Worm (Caenorhabditis elegans) whole organism, L4/young adult: ENCODE measurements around the gene T25B6.4.

ENCODE experiments used
- W03F9.2 ChIP-seq: fragments of 150-350 bp; optimal IDR thresholded peaks from 2 replicates; lab custom pipeline; 2014; ENCODE audit warnings: missing biosample characterization, missing genetic modification characterization
- dao-5 ChIP-seq: sonication (generic microtip); optimal IDR thresholded peaks from 2 replicates; lab custom pipeline; 2016; ENCODE audit warnings: missing genotype, missing genetic modification characterization, moderate library complexity, missing compliant biosample characterization
- him-1 ChIP-seq: sonication (generic microtip); optimal IDR thresholded peaks from 2 replicates; lab custom pipeline; 2016; ENCODE audit warnings: missing genotype, missing genetic modification reagents, missing genetic modification characterization, missing compliant biosample characterization

The T25B6.4 gene

ce11 chrX:9014451-9014850, 1.1 kb upstream of the T25B6.4 start:
- no peak for TF ChIP-seq him-1 (tag; lab: Kevin White, UChicago)
- TF ChIP-seq W03F9.2 (tag; lab: Kevin White, UChicago) = no peak

- TF ChIP-seq him-1 (tag; lab: Kevin White, UChicago) (no peak), dao-5 (tag; lab: Kevin White, UChicago) (no peak)
These were observed 6.1 kb downstream of the T25B6.4 start, which contains the start of gene T25B6.5 for ce11 chrX:9021645-9022044. TSS of gene T25B6.5 (minus strand) at chrX:9021745.

ce11 chrX:9022779-9023178, 7.3 kb downstream of the T25B6.4 start, which contains the start of gene T25B6.6:
TSS of gene T25B6.6 (minus strand) at chrX:9022879.
- no peak for TF ChIP-seq W03F9.2 (tag; lab: Kevin White, UChicago)
- TF ChIP-seq him-1 (tag; lab: Kevin White, UChicago) = no peak
- TF ChIP-seq dao-5 (tag; lab: Kevin White, UChicago) = no peak

ce11 chrX:9023816-9024215, 8.3 kb downstream of the T25B6.4 start:
- TF ChIP-seq him-1 (tag; lab: Kevin White, UChicago) = no peak
- TF ChIP-seq W03F9.2 (tag; lab: Kevin White, UChicago) = no peak
- TF ChIP-seq dao-5 (tag; lab: Kevin White, UChicago) = no peak

- TF ChIP-seq him-1 (tag; lab: Kevin White, UChicago) (peak; percentile 38), dao-5 (tag; lab: Kevin White, UChicago) (peak; percentile 80), W03F9.2 (tag; lab: Kevin White, UChicago) (no peak)
These were observed 8.8 kb downstream of the T25B6.4 start for ce11 chrX:9024270-9024669.

- no peak for TF ChIP-seq dao-5 (tag; lab: Kevin White, UChicago)
- no peak for TF ChIP-seq him-1 (tag; lab: Kevin White, UChicago)
- no peak for TF ChIP-seq W03F9.2 (tag; lab: Kevin White, UChicago)
These were observed 10.0 kb downstream of the T25B6.4 start for ce11 chrX:9025484-9025883.

ce11 chrX:9027304-9027703, 11.8 kb downstream of the T25B6.4 start, which contains the start of gene T25B6.3:
TSS of gene T25B6.3 (plus strand) at chrX:9027604.
- no peak for TF ChIP-seq W03F9.2 (tag; lab: Kevin White, UChicago)
- no peak for TF ChIP-seq dao-5 (tag; lab: Kevin White, UChicago)
- TF ChIP-seq him-1 (tag; lab: Kevin White, UChicago) = no peak

ce11 chrX:9028909-9029520, 13.5 kb downstream of the T25B6.4 start, which contains the start of gene snf-12:
TSS of gene snf-12 (plus strand) at chrX:9029470.
- no peak for TF ChIP-seq W03F9.2 (tag; lab: Kevin White, UChicago)
- TF ChIP-seq dao-5 (tag; lab: Kevin White, UChicago) = no peak
- TF ChIP-seq him-1 (tag; lab: Kevin White, UChicago) = no peak

ce11 chrX:9034310-9034709, 18.8 kb downstream of the T25B6.4 start, which contains the start of gene nep-22:
TSS of gene nep-22 (plus strand) at chrX:9034554.
- no peak for TF ChIP-seq dao-5 (tag; lab: Kevin White, UChicago)
- no peak for TF ChIP-seq W03F9.2 (tag; lab: Kevin White, UChicago)
- TF ChIP-seq him-1 (tag; lab: Kevin White, UChicago) = no peak

ce11 chrX:9035142-9035541, 19.6 kb downstream of the T25B6.4 start:
- TF ChIP-seq dao-5 (tag; lab: Kevin White, UChicago) (no peak), him-1 (tag; lab: Kevin White, UChicago) (no peak), W03F9.2 (tag; lab: Kevin White, UChicago) (no peak)

- no peak for TF ChIP-seq dao-5 (tag; lab: Kevin White, UChicago)
- no peak for TF ChIP-seq him-1 (tag; lab: Kevin White, UChicago)
- no peak for TF ChIP-seq W03F9.2 (tag; lab: Kevin White, UChicago)
These were observed 20.7 kb downstream of the T25B6.4 start for ce11 chrX:9036237-9036636.

- TF ChIP-seq him-1 (tag; lab: Kevin White, UChicago) = no peak
- TF ChIP-seq W03F9.2 (tag; lab: Kevin White, UChicago) = no peak
- TF ChIP-seq dao-5 (tag; lab: Kevin White, UChicago) = no peak
These were observed 30.4 kb downstream of the T25B6.4 start, which contains the start of gene prdm-14 for ce11 chrX:9045913-9046312. TSS of gene prdm-14 (plus strand) at chrX:9046213.

- no peak for TF ChIP-seq W03F9.2 (tag; lab: Kevin White, UChicago)
- TF ChIP-seq dao-5 (tag; lab: Kevin White, UChicago) = no peak
- no peak for TF ChIP-seq him-1 (tag; lab: Kevin White, UChicago)
These were observed 33.1 kb downstream of the T25B6.4 start, which contains the start of gene F47E1.20 for ce11 chrX:9048657-9049056. TSS of gene F47E1.20 (plus strand) at chrX:9048957.

ce11 chrX:9053426-9053825, 37.9 kb downstream of the T25B6.4 start:
- TF ChIP-seq him-1 (tag; lab: Kevin White, UChicago) = no peak
